Worm (Caenorhabditis elegans): Measurements from ENCODE around the gene srd-43.
A peak's percentile ranks its signal among the peaks of the same experiment; 100 is the strongest.

The srd-43 gene

ce11 chrX:13349230-13350122 is 43.8 kb upstream of the srd-43 start (continued):
- TF ChIP-seq ceh-20 (GFP tag; IDR thresholded peaks at IDR 0.05): no peak

ce11 chrX:13348417-13348816 is 42.8 kb upstream of the srd-43 start:
- peak; percentile 35 for TF ChIP-seq nhr-77 (tag; optimal IDR thresholded peaks at IDR 0.05)
- TF ChIP-seq lsy-2 (tag; optimal IDR thresholded peaks at IDR 0.05): peak in 1 of 2 experiments; percentile 79
- no peak for TF ChIP-seq duxl-1 (tag; optimal IDR thresholded peaks at IDR 0.05; ENCODE audit: poor library complexity)
- peak; percentile 11 for TF ChIP-seq dpl-1 (GFP tag; optimal IDR thresholded peaks at IDR 0.05)
- peak; percentile 88 for TF ChIP-seq hlh-30 (tag; optimal IDR thresholded peaks at IDR 0.05; ENCODE audit: insufficient read depth)
- TF ChIP-seq cey-2 (tag; optimal IDR thresholded peaks at IDR 0.05; ENCODE audit: borderline replicate concordance, insufficient read depth): peak; percentile 64
- no peak for TF ChIP-seq daf-16 (GFP tag; optimal IDR thresholded peaks at IDR 0.05)
- TF ChIP-seq daf-16 (tag; optimal IDR thresholded peaks at IDR 0.05): peak; percentile 67
- peak; percentile 85 for TF ChIP-seq hlh-11 (tag; optimal IDR thresholded peaks at IDR 0.05)
- no peak for TF ChIP-seq dmd-9 (GFP tag; IDR thresholded peaks at IDR 0.05)
- peak; percentile 93 for TF ChIP-seq aha-1 (tag)
- no peak for TF ChIP-seq nhr-42 (GFP tag; IDR thresholded peaks at IDR 0.05)
- peak; percentile 97 for TF ChIP-seq nhr-28 (tag; optimal IDR thresholded peaks at IDR 0.05)
- TF ChIP-seq nhr-48 (tag; optimal IDR thresholded peaks at IDR 0.05): peak; percentile 78
- TF ChIP-seq D1046.2 (GFP tag; IDR thresholded peaks at IDR 0.05): no peak
- TF ChIP-seq php-3 (GFP tag; IDR thresholded peaks at IDR 0.05): peak; percentile 30; the same call in 1 of the 2 replicates
- peak in 1 of 2 experiments; percentile 81 for TF ChIP-seq mdl-1 (tag; optimal IDR thresholded peaks at IDR 0.05)
- peak; percentile 98 for TF ChIP-seq mxl-3 (GFP tag; optimal IDR thresholded peaks at IDR 0.05)
- TF ChIP-seq ztf-7 (tag; optimal IDR thresholded peaks at IDR 0.05): peak; percentile 94
- TF ChIP-seq ceh-82 (tag; optimal IDR thresholded peaks at IDR 0.05): no peak
- TF ChIP-seq mdt-29 (GFP tag; IDR thresholded peaks at IDR 0.05): 0 out of 2 replicates have a peak, but pooled peaks have one; percentile 29
- TF ChIP-seq tag-97 (GFP tag; IDR thresholded peaks at IDR 0.05): no peak
- TF ChIP-seq mep-1 (tag; optimal IDR thresholded peaks at IDR 0.05): peak; percentile 79
- no peak for TF ChIP-seq zip-2 (tag; optimal IDR thresholded peaks at IDR 0.05)
- TF ChIP-seq mes-2 (tag; optimal IDR thresholded peaks at IDR 0.05; ENCODE audit: poor library complexity, severe bottlenecking): peak; percentile 41
- TF ChIP-seq tra-1 (GFP tag; IDR thresholded peaks at IDR 0.05): 0 out of 2 replicates have a peak, but pooled peaks have one; percentile 12
- no peak for TF ChIP-seq snpc-4 (tag; optimal IDR thresholded peaks at IDR 0.05)
- no peak for TF ChIP-seq ces-1 (GFP tag; optimal IDR thresholded peaks at IDR 0.05)
- TF ChIP-seq rbr-2 (tag; optimal IDR thresholded peaks at IDR 0.05): no peak
- no peak for TF ChIP-seq nhr-76 (tag; optimal IDR thresholded peaks at IDR 0.05)
- TF ChIP-seq egl-43 (GFP tag; IDR thresholded peaks at IDR 0.05): no peak
- TF ChIP-seq daf-19 (GFP tag; conservative IDR thresholded peaks at IDR 0.05): no peak
- TF ChIP-seq ceh-20 (GFP tag; IDR thresholded peaks at IDR 0.05): peak; percentile 66
- TF ChIP-seq hif-1 (tag; optimal IDR thresholded peaks at IDR 0.05): peak in 1 of 2 experiments; percentile 72
- TF ChIP-seq ctbp-1 (GFP tag; IDR thresholded peaks at IDR 0.05): no peak
- TF ChIP-seq nhr-10 (tag; optimal IDR thresholded peaks at IDR 0.05): peak; percentile 92
- TF ChIP-seq T20F7.1 (GFP tag; optimal IDR thresholded peaks at IDR 0.05): peak; percentile 56
- peak; percentile 80 for TF ChIP-seq dmd-6 (GFP tag; IDR thresholded peaks at IDR 0.05)
- peak; percentile 34 for TF ChIP-seq nhr-6 (tag; optimal IDR thresholded peaks at IDR 0.05)
- peak; percentile 88 for TF ChIP-seq dve-1 (tag; optimal IDR thresholded peaks at IDR 0.05; ENCODE audit: insufficient read depth)
- TF ChIP-seq mxl-2 (GFP tag; conservative IDR thresholded peaks at IDR 0.05): 0 out of 2 replicates have a peak, but pooled peaks have one; percentile 6
- no peak for TF ChIP-seq lir-3 (tag; optimal IDR thresholded peaks at IDR 0.05)
- peak; percentile 42 for TF ChIP-seq nhr-11 (tag; optimal IDR thresholded peaks at IDR 0.05)
- no peak for TF ChIP-seq ztf-11 (tag; optimal IDR thresholded peaks at IDR 0.05)
